Fruit fly (Drosophila melanogaster) whole organism: ENCODE measurements around the gene mdu.

Experiments used
- psq ChIP-seq: fragments of >200 bp; optimal IDR thresholded peaks from 2 replicates; lab custom pipeline; 2017
- usp ChIP-seq: fragments of >200 bp; optimal IDR thresholded peaks from 2 replicates; lab custom pipeline; 2017; ENCODE audit warnings: missing biosample characterization, missing genetic modification characterization, mixed read lengths

- no peak for TF ChIP-seq psq (lab: Kevin White, UChicago)
- TF ChIP-seq usp = no peak
Measured at dm6 chrX:12552824-12553223, 55.8 kb downstream of the mdu start, which contains the start of gene Cpr11B.
